Worm (Caenorhabditis elegans) whole organism, L1 larva: Measurements from ENCODE around the gene W04E12.2.
A peak's percentile ranks its signal among the peaks of the same experiment; 100 is the strongest.

Experiments used
- C04F5.9 ChIP-seq: sonication (generic microtip); optimal IDR thresholded peaks from 2 replicates; lab custom pipeline; 2016; ENCODE audit warnings: missing genetic modification characterization, missing compliant biosample characterization
- C34B4.2 ChIP-seq: sonication (generic microtip); optimal IDR thresholded peaks from 2 replicates; lab custom pipeline; 2017; ENCODE audit warnings: mild to moderate bottlenecking, missing genetic modification characterization, missing compliant biosample characterization
- F16B12.6 ChIP-seq: fragments of 150-350 bp; optimal IDR thresholded peaks from 2 replicates; lab custom pipeline; 2014; ENCODE audit warnings: missing biosample characterization, missing genetic modification characterization
- Y116A8C.19 ChIP-seq: sonication (generic microtip); optimal IDR thresholded peaks from 2 replicates; lab custom pipeline; 2016; ENCODE audit warnings: missing compliant biosample characterization, missing genetic modification characterization, borderline replicate concordance
- alr-1 ChIP-seq: fragments of 200-800 bp; sonication (Bioruptor generic); optimal IDR thresholded peaks from 2 replicates; lab custom pipeline; 2018; ENCODE audit warnings: borderline replicate concordance, mild to moderate bottlenecking, missing genetic modification characterization, missing compliant biosample characterization
- aly-2 ChIP-seq: fragments of 150-350 bp; optimal IDR thresholded peaks from 2 replicates; lab custom pipeline; 2014; ENCODE audit warnings: missing biosample characterization, missing genetic modification characterization
- ama-1 ChIP-seq: fragments of 150-350 bp; optimal IDR thresholded peaks from 2 replicates; lab custom pipeline; 2014
- blmp-1 ChIP-seq: fragments of 150-350 bp; optimal IDR thresholded peaks from 2 replicates; lab custom pipeline; 2014; ENCODE audit warnings: missing biosample characterization, missing genetic modification characterization
- ceh-82 ChIP-seq, 3 experiments: fragments of 150-350 bp in 1 of 3; sonication (generic microtip) in 2 of 3; optimal IDR thresholded peaks; 2 replicates each; lab custom pipeline; 2014 to 2017; ENCODE audit warnings: missing biosample characterization in 3 of 3, missing genetic modification characterization in 3 of 3
- dpl-1 ChIP-seq, 3 experiments: fragments of 150-350 bp in 2 of 3; sonication (generic microtip) in 1 of 3; optimal IDR thresholded peaks; 2 replicates each; lab custom pipeline; 2014 to 2017; ENCODE audit warnings: missing biosample characterization in 3 of 3, missing genetic modification characterization in 3 of 3, missing genetic modification reagents in 3 of 3
- dsc-1 ChIP-seq: sonication (generic microtip); optimal IDR thresholded peaks from 2 replicates; lab custom pipeline; 2016; ENCODE audit warnings: mild to moderate bottlenecking, missing genetic modification characterization, missing compliant biosample characterization
- efl-1 ChIP-seq, 4 experiments: fragments of 150-350 bp; optimal IDR thresholded peaks in 3 of 4; peaks in 1 of 4; 1 replicate in 1 of 4; 2 replicates in 3 of 4; lab custom pipeline; 2014; ENCODE audit warnings: missing biosample characterization in 2 of 4, missing genetic modification characterization in 2 of 4, missing genetic modification reagents in 2 of 4
- efl-3 ChIP-seq: fragments of 200-800 bp; sonication (Bioruptor generic); optimal IDR thresholded peaks from 2 replicates; lab custom pipeline; 2018; ENCODE audit warnings: mild to moderate bottlenecking, missing genetic modification characterization, missing compliant biosample characterization
- elt-3 ChIP-seq, 6 experiments: fragments of 150-350 bp in 1 of 6; sonication (generic microtip); optimal IDR thresholded peaks; 2 replicates each; lab custom pipeline; 2017 to 2018; ENCODE audit warnings: missing biosample characterization in 6 of 6, missing genetic modification characterization in 6 of 6, inconsistent platforms in 1 of 6
- fkh-10 ChIP-seq: sonication (generic microtip); optimal IDR thresholded peaks from 2 replicates; lab custom pipeline; 2017; ENCODE audit warnings: missing biosample characterization, missing genetic modification reagents, missing genetic modification characterization
- fkh-8 ChIP-seq: sonication (generic microtip); optimal IDR thresholded peaks from 2 replicates; lab custom pipeline; 2016; ENCODE audit warnings: mild to moderate bottlenecking, missing genetic modification characterization, missing compliant biosample characterization
- hlh-17 ChIP-seq: fragments of 200-800 bp; sonication (Bioruptor generic); optimal IDR thresholded peaks from 2 replicates; lab custom pipeline; 2018; ENCODE audit warnings: missing genetic modification characterization, mild to moderate bottlenecking, missing compliant biosample characterization, moderate library complexity, borderline replicate concordance
- hlh-4 ChIP-seq: sonication (generic microtip); optimal IDR thresholded peaks from 2 replicates; lab custom pipeline; 2016; ENCODE audit warnings: mild to moderate bottlenecking, missing genetic modification characterization, missing compliant biosample characterization
- hpl-2 ChIP-seq: fragments of 150-350 bp; optimal IDR thresholded peaks from 2 replicates; lab custom pipeline; 2014; ENCODE audit warnings: missing biosample characterization, missing genetic modification reagents, missing genetic modification characterization
- irx-1 ChIP-seq: sonication (generic microtip); optimal IDR thresholded peaks from 2 replicates; lab custom pipeline; 2016; ENCODE audit warnings: missing genetic modification characterization, missing compliant biosample characterization
- lin-14 ChIP-seq: fragments of 200-800 bp; sonication (Bioruptor generic); optimal IDR thresholded peaks from 2 replicates; lab custom pipeline; 2018; ENCODE audit warnings: mild to moderate bottlenecking, missing genetic modification characterization, moderate library complexity, missing compliant biosample characterization
- lin-15B ChIP-seq: fragments of 150-350 bp; sonication (generic microtip); optimal IDR thresholded peaks from 3 replicates; lab custom pipeline; 2014; ENCODE audit warnings: missing biosample characterization, missing genetic modification characterization
- lin-35 ChIP-seq, 2 experiments: fragments of 150-350 bp; optimal IDR thresholded peaks; 2 replicates each; lab custom pipeline; 2014; ENCODE audit warnings: missing biosample characterization in 2 of 2, missing genetic modification characterization in 2 of 2, missing genetic modification reagents in 2 of 2
- lir-3 ChIP-seq: sonication (generic microtip); optimal IDR thresholded peaks from 2 replicates; lab custom pipeline; 2016; ENCODE audit warnings: mild to moderate bottlenecking, missing genetic modification characterization, moderate library complexity, missing compliant biosample characterization; ENCODE audit not compliant: poor library complexity
- lsy-2 ChIP-seq, 2 experiments: fragments of 150-350 bp; optimal IDR thresholded peaks; 2 replicates each; lab custom pipeline; 2014; ENCODE audit warnings: missing biosample characterization in 2 of 2, missing genetic modification characterization in 2 of 2
- mab-9 ChIP-seq: fragments of 200-800 bp; sonication (Bioruptor generic); IDR thresholded peaks from 2 replicates; pipeline ENCODE4 v1.3.6; 2022; ENCODE audit warnings: missing genetic modification reagents, missing genetic modification characterization, missing compliant biosample characterization
- mdl-1 ChIP-seq, 2 experiments: fragments of 150-350 bp; optimal IDR thresholded peaks; 2 replicates each; lab custom pipeline; 2014 to 2017; ENCODE audit warnings: missing biosample characterization in 2 of 2, missing genetic modification characterization in 2 of 2, inconsistent platforms in 1 of 2
- mef-2 ChIP-seq: fragments of 150-350 bp; optimal IDR thresholded peaks from 2 replicates; lab custom pipeline; 2014; ENCODE audit warnings: missing biosample characterization, missing genetic modification characterization
- nhr-11 ChIP-seq: fragments of 150-350 bp; optimal IDR thresholded peaks from 2 replicates; lab custom pipeline; 2014; ENCODE audit warnings: missing biosample characterization, missing genetic modification characterization
- nhr-12 ChIP-seq: sonication (generic microtip); optimal IDR thresholded peaks from 2 replicates; lab custom pipeline; 2017; ENCODE audit warnings: missing biosample characterization, missing genetic modification characterization
- nhr-19 ChIP-seq: fragments of 200-800 bp; sonication (Bioruptor generic); conservative IDR thresholded peaks from 2 replicates; pipeline ENCODE4 v1.3.6; 2022; ENCODE audit warnings: missing genetic modification characterization, missing compliant biosample characterization
- nhr-237 ChIP-seq: fragments of 150-350 bp; optimal IDR thresholded peaks from 2 replicates; lab custom pipeline; 2014; ENCODE audit warnings: missing biosample characterization, missing genetic modification characterization
- nhr-71 ChIP-seq: sonication (generic microtip); optimal IDR thresholded peaks from 2 replicates; lab custom pipeline; 2016; ENCODE audit warnings: mild to moderate bottlenecking, missing genetic modification characterization, moderate library complexity, missing compliant biosample characterization
- nhr-85 ChIP-seq: sonication (generic microtip); peaks from one replicate; lab custom pipeline; 2016; ENCODE audit warnings: missing genetic modification characterization, inconsistent platforms, missing compliant biosample characterization
- pag-3 ChIP-seq: sonication (generic microtip); optimal IDR thresholded peaks from 2 replicates; lab custom pipeline; 2017; ENCODE audit warnings: missing genetic modification characterization, mild to moderate bottlenecking, missing compliant biosample characterization, antibody characterized with exemption, borderline replicate concordance; ENCODE audit not compliant: insufficient read depth
- pqm-1 ChIP-seq: sonication (generic microtip); optimal IDR thresholded peaks from 3 replicates; lab custom pipeline; 2017; ENCODE audit warnings: missing biosample characterization, missing genetic modification characterization
- rnt-1 ChIP-seq: sonication (generic microtip); optimal IDR thresholded peaks from 2 replicates; lab custom pipeline; 2016; ENCODE audit warnings: mild to moderate bottlenecking, missing genetic modification characterization, moderate library complexity, missing compliant biosample characterization
- sox-4 ChIP-seq: sonication (generic microtip); optimal IDR thresholded peaks from 2 replicates; lab custom pipeline; 2016; ENCODE audit warnings: missing genetic modification characterization, missing compliant biosample characterization
- swsn-7 ChIP-seq: sonication (generic microtip); optimal IDR thresholded peaks from 2 replicates; lab custom pipeline; 2016; ENCODE audit warnings: missing genetic modification characterization, missing compliant biosample characterization
- tbx-2 ChIP-seq: sonication (generic microtip); optimal IDR thresholded peaks from 2 replicates; lab custom pipeline; 2016; ENCODE audit warnings: missing genetic modification characterization, missing compliant biosample characterization
- unc-130 ChIP-seq: fragments of 150-350 bp; optimal IDR thresholded peaks from 2 replicates; lab custom pipeline; 2017; ENCODE audit warnings: missing biosample characterization, missing genetic modification characterization, inconsistent platforms
- unc-30 ChIP-seq: sonication (generic microtip); optimal IDR thresholded peaks from 2 replicates; lab custom pipeline; 2017; ENCODE audit warnings: missing biosample characterization, missing genetic modification characterization
- unc-62 ChIP-seq: fragments of 150-350 bp; optimal IDR thresholded peaks from 2 replicates; lab custom pipeline; 2014; ENCODE audit warnings: missing biosample characterization, missing genetic modification reagents, missing genetic modification characterization
- unc-86 ChIP-seq: sonication (generic microtip); optimal IDR thresholded peaks from 2 replicates; lab custom pipeline; 2016; ENCODE audit warnings: missing genetic modification characterization, missing compliant biosample characterization
- zag-1 ChIP-seq: fragments of 150-350 bp; optimal IDR thresholded peaks from 2 replicates; lab custom pipeline; 2014; ENCODE audit warnings: missing biosample characterization, missing genetic modification characterization
- zip-4 ChIP-seq: fragments of 200-800 bp; sonication (Bioruptor generic); optimal IDR thresholded peaks from 2 replicates; lab custom pipeline; 2018; ENCODE audit warnings: mild to moderate bottlenecking, missing genetic modification characterization, moderate library complexity, missing compliant biosample characterization
- ztf-11 ChIP-seq, 2 experiments: sonication (generic microtip); optimal IDR thresholded peaks; 2 replicates each; lab custom pipeline; 2016 to 2017; ENCODE audit warnings: missing genetic modification characterization in 2 of 2, missing biosample characterization in 1 of 2, missing compliant biosample characterization in 1 of 2
- ztf-4 ChIP-seq: fragments of 150-350 bp; optimal IDR thresholded peaks from 2 replicates; lab custom pipeline; 2014; ENCODE audit warnings: missing biosample characterization, missing genetic modification characterization

Gene W04E12.2

ce11 chrV:19722881-19723280 lies 18.1 kb downstream of the W04E12.2 start:
- peak in 1 of 2 experiments; percentile 36 for TF ChIP-seq lsy-2 (tag; optimal IDR thresholded peaks at IDR 0.05; lab: Kevin White, UChicago)
- TF ChIP-seq alr-1 = no peak
- no peak for TF ChIP-seq F16B12.6 (tag; lab: Kevin White, UChicago)
- TF ChIP-seq nhr-12 (tag; lab: Kevin White, UChicago) = no peak
- no peak for TF ChIP-seq fkh-10 (GFP tag; lab: Kevin White, UChicago)
- peak; percentile 43 for TF ChIP-seq dsc-1 (tag; lab: Kevin White, UChicago)
- TF ChIP-seq lir-3 (tag; lab: Kevin White, UChicago) = no peak
- TF ChIP-seq zag-1 (tag; lab: Kevin White, UChicago) = no peak
- no peak for TF ChIP-seq ama-1 (lab: Kevin White, UChicago)
- TF ChIP-seq rnt-1 (tag; lab: Kevin White, UChicago) = peak; percentile 49
- TF ChIP-seq swsn-7 (tag; lab: Kevin White, UChicago) = peak; percentile 4
- no peak for TF ChIP-seq irx-1
- no peak for TF ChIP-seq C34B4.2
- TF ChIP-seq lin-35 (GFP tag; optimal IDR thresholded peaks at IDR 0.05; lab: Kevin White, UChicago) = peak in 1 of 2 experiments; percentile 10
- TF ChIP-seq Y116A8C.19 = no peak
- no peak for TF ChIP-seq unc-86
- TF ChIP-seq nhr-71 (tag; lab: Kevin White, UChicago) = no peak
- no peak for TF ChIP-seq hlh-4 (tag; lab: Kevin White, UChicago)
- no peak for TF ChIP-seq blmp-1 (tag; lab: Kevin White, UChicago)
- TF ChIP-seq aly-2 (tag; lab: Kevin White, UChicago) = no peak
- TF ChIP-seq nhr-19 (GFP tag; lab: Robert Waterston, UW) = peak; percentile 43
- TF ChIP-seq hlh-17 = no peak
- TF ChIP-seq mab-9 (GFP tag; lab: Robert Waterston, UW) = no peak
- TF ChIP-seq ztf-4 (tag; lab: Kevin White, UChicago) = no peak
- TF ChIP-seq unc-130 (tag; lab: Kevin White, UChicago) = peak; percentile 5
- TF ChIP-seq tbx-2 (tag; lab: Kevin White, UChicago) = peak; percentile 1
- TF ChIP-seq ceh-82 (tag; optimal IDR thresholded peaks at IDR 0.05; lab: Kevin White, UChicago) = peak in 1 of 3 experiments; percentile 14
- no peak for TF ChIP-seq mef-2 (tag; lab: Kevin White, UChicago)
- no peak for TF ChIP-seq nhr-85 (tag; lab: Kevin White, UChicago)
- TF ChIP-seq dpl-1 (GFP tag; optimal IDR thresholded peaks at IDR 0.05; lab: Kevin White, UChicago) = no peak
- no peak for TF ChIP-seq nhr-11 (tag; lab: Kevin White, UChicago)
- TF ChIP-seq efl-1 (optimal IDR thresholded peaks at IDR 0.05; lab: Kevin White, UChicago) = no peak
- peak in 1 of 2 experiments; percentile 92 for TF ChIP-seq efl-1 (GFP tag; optimal IDR thresholded peaks at IDR 0.05 in 1 of 2; lab: Kevin White, UChicago)
- peak in 1 of 2 experiments; percentile 14 for TF ChIP-seq mdl-1 (tag; optimal IDR thresholded peaks at IDR 0.05; lab: Kevin White, UChicago)
- TF ChIP-seq efl-3 (GFP tag; lab: Kevin White, UChicago) = no peak
- no peak for TF ChIP-seq elt-3 (tag; optimal IDR thresholded peaks at IDR 0.05; lab: Kevin White, UChicago)
- TF ChIP-seq C04F5.9 (tag; lab: Kevin White, UChicago) = no peak
- TF ChIP-seq unc-62 = no peak
- no peak for TF ChIP-seq ztf-11 (tag; optimal IDR thresholded peaks at IDR 0.05; lab: Kevin White, UChicago)

- TF ChIP-seq mdl-1 (tag; optimal IDR thresholded peaks at IDR 0.05; lab: Kevin White, UChicago) (no peak), rnt-1 (tag; lab: Kevin White, UChicago) (no peak), sox-4 (tag; lab: Kevin White, UChicago) (no peak), alr-1 (no peak), lin-35 (GFP tag; optimal IDR thresholded peaks at IDR 0.05; lab: Kevin White, UChicago) (no peak), zip-4 (GFP tag; lab: Kevin White, UChicago) (no peak), fkh-8 (tag; lab: Kevin White, UChicago) (no peak), unc-30 (no peak), hpl-2 (GFP tag; lab: Kevin White, UChicago) (no peak), nhr-71 (tag; lab: Kevin White, UChicago) (no peak), fkh-10 (GFP tag; lab: Kevin White, UChicago) (no peak), nhr-237 (no peak), pag-3 (tag; lab: Kevin White, UChicago) (no peak), lin-15B (tag; lab: Kevin White, UChicago) (no peak), pqm-1 (tag; lab: Kevin White, UChicago) (no peak), lin-14 (no peak), C04F5.9 (tag; lab: Kevin White, UChicago) (no peak), elt-3 (tag; optimal IDR thresholded peaks at IDR 0.05; lab: Kevin White, UChicago) (no peak), F16B12.6 (tag; lab: Kevin White, UChicago) (no peak)
Measured at ce11 chrV:19719253-19719652, 21.7 kb downstream of the W04E12.2 start, which contains the start of gene Y116F11A.6. Gene Y116F11A.6, plus strand, starts transcription at chrV:19719553.
